Fruit fly (Drosophila melanogaster) whole organism, pupa: Measurements from ENCODE around the gene Mettl14.

Experiments used
- CG17806 ChIP-seq: fragments of 200-800 bp; sonication (Bioruptor generic); optimal IDR thresholded peaks from 2 replicates; lab custom pipeline; 2018; ENCODE audit warnings: missing biosample characterization, mild to moderate bottlenecking, missing genetic modification characterization, moderate library complexity
- CG8301 ChIP-seq: fragments of 200-800 bp; sonication (Bioruptor generic); optimal IDR thresholded peaks from 2 replicates; lab custom pipeline; 2018; ENCODE audit warnings: missing biosample characterization, mild to moderate bottlenecking, missing genetic modification characterization

DNA sequence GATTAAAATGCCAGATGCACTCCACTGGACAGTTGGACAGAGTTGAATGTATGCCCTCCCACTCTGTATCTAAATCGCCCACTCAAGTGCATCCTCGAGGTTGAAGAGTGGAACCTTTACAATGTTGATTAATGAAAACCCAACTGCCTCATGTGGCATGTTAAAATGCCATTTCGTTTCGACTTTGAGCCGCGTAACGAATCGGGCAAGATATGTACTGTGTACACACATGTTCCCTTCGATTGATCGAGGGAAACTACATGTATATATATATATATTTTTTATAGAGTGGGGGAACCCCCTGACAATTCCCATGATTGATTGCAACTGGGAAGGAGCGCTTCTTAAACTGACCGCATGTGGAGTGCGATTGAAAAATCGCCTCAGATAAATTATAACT lies 20.1 kb upstream of the Mettl14 start:
- TF ChIP-seq CG8301 (no peak), CG17806 (tag; lab: Kevin White, UChicago) (no peak)
